Fruit fly (Drosophila melanogaster) whole organism, adult: ENCODE data around the gene CG6980.

Experiments used
- CG11617 ChIP-seq: fragments of 200-800 bp; sonication (Bioruptor generic); optimal IDR thresholded peaks from 2 replicates; lab custom pipeline; 2017; ENCODE audit warnings: mild to moderate bottlenecking, missing biosample characterization, missing genetic modification reagents, missing genetic modification characterization
- CG12768 ChIP-seq: fragments of 200-800 bp; sonication (Bioruptor generic); optimal IDR thresholded peaks from 2 replicates; lab custom pipeline; 2017; ENCODE audit warnings: missing biosample characterization, missing genetic modification characterization, mild to moderate bottlenecking, moderate library complexity, missing genetic modification reagents
- CG14711 ChIP-seq: fragments of 200-800 bp; sonication (Bioruptor generic); optimal IDR thresholded peaks from 2 replicates; lab custom pipeline; 2018; ENCODE audit warnings: missing biosample characterization, mild to moderate bottlenecking, missing genetic modification characterization, moderate library complexity
- CG1620 ChIP-seq: fragments of 200-800 bp; sonication (Bioruptor generic); optimal IDR thresholded peaks from 2 replicates; lab custom pipeline; 2016; ENCODE audit warnings: missing biosample characterization, missing genetic modification characterization
- CG33017 ChIP-seq: fragments of 200-800 bp; sonication (Bioruptor generic); optimal IDR thresholded peaks from 2 replicates; lab custom pipeline; 2018; ENCODE audit warnings: missing biosample characterization, mild to moderate bottlenecking, missing genetic modification characterization, moderate library complexity
- CG5204 ChIP-seq: fragments of 200-800 bp; sonication (Bioruptor generic); optimal IDR thresholded peaks from 2 replicates; lab custom pipeline; 2016; ENCODE audit warnings: missing biosample characterization, missing genetic modification characterization
- CG7045 ChIP-seq: fragments of 200-800 bp; sonication (Bioruptor generic); optimal IDR thresholded peaks from 2 replicates; lab custom pipeline; 2017; ENCODE audit warnings: missing biosample characterization, mild to moderate bottlenecking, missing genetic modification characterization
- CG7101 ChIP-seq: fragments of 200-800 bp; sonication (Bioruptor generic); optimal IDR thresholded peaks from 2 replicates; lab custom pipeline; 2018; ENCODE audit warnings: missing biosample characterization, mild to moderate bottlenecking, missing genetic modification characterization, moderate library complexity
- Clk ChIP-seq: fragments of 200-800 bp; sonication (Bioruptor generic); optimal IDR thresholded peaks from 2 replicates; lab custom pipeline; 2017; ENCODE audit warnings: missing biosample characterization, missing genetic modification characterization
- Crg-1 ChIP-seq: fragments of 200-800 bp; sonication (Bioruptor generic); optimal IDR thresholded peaks from 2 replicates; lab custom pipeline; 2016; ENCODE audit warnings: missing biosample characterization, missing genetic modification characterization
- Hr96 ChIP-seq: fragments of 200-800 bp; sonication (Bioruptor generic); optimal IDR thresholded peaks from 2 replicates; lab custom pipeline; 2016; ENCODE audit warnings: missing biosample characterization, missing genetic modification characterization
- Mnt ChIP-seq: fragments of 200-800 bp; sonication (Bioruptor generic); optimal IDR thresholded peaks from 2 replicates; lab custom pipeline; 2016; ENCODE audit warnings: missing biosample characterization, mild to moderate bottlenecking, missing genetic modification characterization
- bab1 ChIP-seq: fragments of 200-800 bp; sonication (Bioruptor generic); optimal IDR thresholded peaks from 3 replicates; lab custom pipeline; 2019; ENCODE audit warnings: missing biosample characterization, mild to moderate bottlenecking, missing genetic modification characterization, moderate library complexity
- cic ChIP-seq: fragments of 200-800 bp; sonication (Bioruptor generic); optimal IDR thresholded peaks from 2 replicates; lab custom pipeline; 2017; ENCODE audit warnings: missing biosample characterization, mild to moderate bottlenecking, missing genetic modification characterization, moderate library complexity
- cnc ChIP-seq, 2 experiments: fragments of >200 bp; optimal IDR thresholded peaks; 2 replicates each; lab custom pipeline; 2017
- kay ChIP-seq: fragments of 200-800 bp; sonication (Bioruptor generic); peaks from one replicate; lab custom pipeline; 2016; ENCODE audit warnings: missing biosample characterization, missing genetic modification characterization, borderline replicate concordance
- ovo ChIP-seq: fragments of 200-800 bp; sonication (Bioruptor generic); optimal IDR thresholded peaks from 2 replicates; lab custom pipeline; 2016; ENCODE audit warnings: missing biosample characterization, missing genetic modification characterization
- pad ChIP-seq: fragments of 200-800 bp; sonication (Bioruptor generic); optimal IDR thresholded peaks from 3 replicates; lab custom pipeline; 2017; ENCODE audit warnings: missing biosample characterization, missing genetic modification characterization, mild to moderate bottlenecking, moderate library complexity, missing genetic modification reagents
- tj ChIP-seq: fragments of 200-800 bp; sonication (Bioruptor generic); optimal IDR thresholded peaks from 3 replicates; lab custom pipeline; 2017; ENCODE audit warnings: missing biosample characterization, mild to moderate bottlenecking, missing genetic modification characterization, moderate library complexity
- toe ChIP-seq: fragments of 200-800 bp; sonication (Bioruptor generic); optimal IDR thresholded peaks from 2 replicates; lab custom pipeline; 2016; ENCODE audit warnings: missing biosample characterization, missing genetic modification characterization

CG6980 gene

dm6 chr3R:24769601-24770000 is 37.8 kb upstream of the CG6980 start:
- TF ChIP-seq CG14711 (tag; lab: Kevin White, UChicago): no peak
- TF ChIP-seq CG11617: no peak
- no peak for TF ChIP-seq cnc (optimal IDR thresholded peaks at IDR 0.05; lab: Kevin White, UChicago)
- no peak for TF ChIP-seq Clk (GFP tag; lab: Kevin White, UChicago)
- TF ChIP-seq Hr96 (GFP tag; lab: Kevin White, UChicago): no peak
- no peak for TF ChIP-seq cic (GFP tag; lab: Kevin White, UChicago)
- no peak for TF ChIP-seq CG1620 (GFP tag; lab: Kevin White, UChicago)
- no peak for TF ChIP-seq CG5204 (GFP tag; lab: Kevin White, UChicago)
- no peak for TF ChIP-seq CG12768 (GFP tag; lab: Kevin White, UChicago)
- no peak for TF ChIP-seq ovo (GFP tag; lab: Kevin White, UChicago)
- no peak for TF ChIP-seq tj (GFP tag; lab: Kevin White, UChicago)
- TF ChIP-seq pad: no peak
- no peak for TF ChIP-seq CG33017 (tag; lab: Kevin White, UChicago)
- no peak for TF ChIP-seq bab1
- TF ChIP-seq toe (GFP tag; lab: Kevin White, UChicago): no peak
- TF ChIP-seq kay: no peak
- no peak for TF ChIP-seq Mnt
- no peak for TF ChIP-seq CG7101 (tag; lab: Kevin White, UChicago)
- TF ChIP-seq CG7045 (GFP tag; lab: Kevin White, UChicago): no peak

dm6 chr3R:24771273-24772231 is 35.9 kb upstream of the CG6980 start, which contains the start of gene CG42331:
Gene CG42331 (plus strand): TSS chr3R:24772181.
- TF ChIP-seq CG12768 (GFP tag; lab: Kevin White, UChicago) (peak; percentile 20), CG33017 (tag; lab: Kevin White, UChicago) (peak; percentile 50), pad (no peak)

DNA sequence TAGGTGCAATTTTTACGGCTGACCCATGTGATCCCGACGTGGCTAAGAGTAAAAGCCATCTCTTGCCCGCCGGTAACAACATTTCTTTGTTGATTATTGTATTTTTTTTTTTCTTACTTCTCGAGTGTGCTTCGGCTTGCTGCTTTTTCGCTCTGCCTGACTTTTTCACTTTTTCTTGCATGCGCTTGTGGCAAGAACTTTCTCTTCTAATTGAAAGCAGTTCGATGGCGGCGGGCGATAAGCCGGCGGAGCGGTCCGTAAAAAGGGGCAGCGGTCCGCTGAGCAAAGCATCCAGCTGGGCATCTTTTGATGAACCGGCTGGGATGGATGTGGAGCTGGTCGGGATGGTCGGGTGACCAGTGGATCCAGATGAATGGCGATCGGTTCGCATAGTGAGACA is 34.4 kb upstream of the CG6980 start:
- TF ChIP-seq ovo (GFP tag; lab: Kevin White, UChicago): no peak
- TF ChIP-seq CG14711 (tag; lab: Kevin White, UChicago): no peak
- TF ChIP-seq CG7045 (GFP tag; lab: Kevin White, UChicago): no peak
- TF ChIP-seq CG5204 (GFP tag; lab: Kevin White, UChicago): no peak
- TF ChIP-seq CG12768 (GFP tag; lab: Kevin White, UChicago): no peak
- no peak for TF ChIP-seq Clk (GFP tag; lab: Kevin White, UChicago)
- TF ChIP-seq cic (GFP tag; lab: Kevin White, UChicago): no peak
- no peak for TF ChIP-seq pad
- TF ChIP-seq kay: no peak

dm6 chr3R:24773422-24773821 is 34.0 kb upstream of the CG6980 start:
- no peak for TF ChIP-seq Clk (GFP tag; lab: Kevin White, UChicago)
- TF ChIP-seq CG11617: no peak
- no peak for TF ChIP-seq Hr96 (GFP tag; lab: Kevin White, UChicago)
- TF ChIP-seq CG1620 (GFP tag; lab: Kevin White, UChicago): no peak
- TF ChIP-seq CG12768 (GFP tag; lab: Kevin White, UChicago): no peak
- no peak for TF ChIP-seq Mnt
- no peak for TF ChIP-seq CG14711 (tag; lab: Kevin White, UChicago)
- TF ChIP-seq CG5204 (GFP tag; lab: Kevin White, UChicago): no peak
- TF ChIP-seq kay: no peak
- TF ChIP-seq pad: no peak
- no peak for TF ChIP-seq Crg-1 (GFP tag; lab: Kevin White, UChicago)
- TF ChIP-seq cic (GFP tag; lab: Kevin White, UChicago): no peak
- TF ChIP-seq cnc (optimal IDR thresholded peaks at IDR 0.05; lab: Kevin White, UChicago): no peak
- TF ChIP-seq bab1: no peak
- TF ChIP-seq ovo (GFP tag; lab: Kevin White, UChicago): no peak
- no peak for TF ChIP-seq toe (GFP tag; lab: Kevin White, UChicago)
- no peak for TF ChIP-seq tj (GFP tag; lab: Kevin White, UChicago)
- no peak for TF ChIP-seq CG33017 (tag; lab: Kevin White, UChicago)
- no peak for TF ChIP-seq CG7101 (tag; lab: Kevin White, UChicago)

- TF ChIP-seq Mnt (no peak), CG12768 (GFP tag; lab: Kevin White, UChicago) (no peak), CG14711 (tag; lab: Kevin White, UChicago) (no peak), CG33017 (tag; lab: Kevin White, UChicago) (no peak), pad (no peak), kay (no peak), bab1 (no peak), Hr96 (GFP tag; lab: Kevin White, UChicago) (no peak), cnc (optimal IDR thresholded peaks at IDR 0.05; lab: Kevin White, UChicago) (no peak), CG7101 (tag; lab: Kevin White, UChicago) (no peak), CG1620 (GFP tag; lab: Kevin White, UChicago) (no peak), tj (GFP tag; lab: Kevin White, UChicago) (no peak), CG11617 (no peak), CG5204 (GFP tag; lab: Kevin White, UChicago) (no peak), Crg-1 (GFP tag; lab: Kevin White, UChicago) (no peak), CG7045 (GFP tag; lab: Kevin White, UChicago) (no peak), ovo (GFP tag; lab: Kevin White, UChicago) (no peak), Clk (GFP tag; lab: Kevin White, UChicago) (no peak)
Observed at dm6 chr3R:24777101-24777500, 30.3 kb upstream of the CG6980 start.
